Worm (Caenorhabditis elegans): ENCODE measurements around the gene lfi-1.

DNA sequence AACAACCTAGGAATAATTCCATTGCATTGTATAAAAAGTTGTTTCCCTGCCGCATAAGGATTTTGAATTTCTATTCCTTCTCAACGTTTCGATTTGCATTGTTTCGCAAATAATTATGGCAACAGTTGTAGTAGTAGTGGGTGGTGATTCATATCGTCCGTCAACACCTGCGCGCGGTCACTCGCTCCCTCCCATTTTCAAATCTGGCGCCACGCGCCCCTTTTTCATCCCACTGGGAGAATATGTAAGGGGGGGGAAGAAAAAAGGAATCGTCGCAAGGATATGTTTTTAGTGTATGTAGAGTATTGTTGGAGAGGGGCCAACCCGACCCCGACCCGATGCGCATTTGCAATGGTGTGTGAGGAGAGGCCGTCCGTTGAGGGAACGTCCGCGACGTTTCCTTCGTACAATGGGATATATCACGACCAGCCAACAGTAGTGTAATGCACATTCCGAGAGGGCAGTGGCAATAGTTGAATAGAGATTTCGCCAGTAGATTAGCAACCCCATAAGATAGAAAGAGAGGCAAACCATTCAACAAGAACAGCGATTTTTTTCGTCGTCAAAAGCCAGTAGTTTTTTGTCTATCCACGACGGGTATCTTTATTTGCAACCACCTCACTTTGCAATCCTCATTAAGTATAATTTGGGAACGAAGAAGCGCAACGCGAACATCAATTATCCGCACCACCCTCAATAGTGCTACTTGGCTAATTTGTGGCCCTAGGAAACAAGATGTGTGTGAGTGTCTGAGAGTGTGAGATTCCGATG, 15.5 kb upstream of the lfi-1 start:
- no peak for TF ChIP-seq mdl-1 (tag; optimal IDR thresholded peaks at IDR 0.05)
- no peak for TF ChIP-seq aly-2 (tag; optimal IDR thresholded peaks at IDR 0.05)
- TF ChIP-seq F49E8.2 (tag; optimal IDR thresholded peaks at IDR 0.05; ENCODE audit: borderline replicate concordance), result no peak
- TF ChIP-seq nhr-6 (tag; optimal IDR thresholded peaks at IDR 0.05), result no peak
- TF ChIP-seq nhr-237 (tag; optimal IDR thresholded peaks at IDR 0.05), result no peak
- TF ChIP-seq snpc-4 (tag; optimal IDR thresholded peaks at IDR 0.05), result no peak
- no peak for TF ChIP-seq ZK546.5 (tag; optimal IDR thresholded peaks at IDR 0.05)
- TF ChIP-seq lin-39 (tag; optimal IDR thresholded peaks at IDR 0.05), result no peak

All from whole organism, L4 larva.